Worm (Caenorhabditis elegans): Measurements from ENCODE around the gene Y2H9A.4.

Y2H9A.4 gene

ce11 chrV:13462974-13463373, 17.3 kb downstream of the Y2H9A.4 start, which contains the start of gene frm-10 (continued):
- TF ChIP-seq nhr-120 (GFP tag; IDR thresholded peaks at IDR 0.05) (no peak), K11D2.4 (GFP tag; IDR thresholded peaks at IDR 0.05) (peak; percentile 34; the same call in 1 of the 2 replicates), xnd-1 (tag; optimal IDR thresholded peaks at IDR 0.05) (no peak), tlf-1 (GFP tag; optimal IDR thresholded peaks at IDR 0.05) (no peak), ceh-40 (GFP tag; IDR thresholded peaks at IDR 0.05) (no peak), tbp1 (GFP tag; optimal IDR thresholded peaks at IDR 0.05) (no peak), Y95B8A.8 (GFP tag; IDR thresholded peaks at IDR 0.05) (no peak), cebp-2 (GFP tag; IDR thresholded peaks at IDR 0.05) (no peak), dpff-1 (tag; optimal IDR thresholded peaks at IDR 0.05) (no peak), hlh-26 (GFP tag; conservative IDR thresholded peaks at IDR 0.05) (no peak), lin-35 (GFP tag; optimal IDR thresholded peaks at IDR 0.05) (no peak), bed-1 (GFP tag; IDR thresholded peaks at IDR 0.05) (no peak), B0019.2 (GFP tag; conservative IDR thresholded peaks at IDR 0.05) (no peak), F37B4.10 (GFP tag; IDR thresholded peaks at IDR 0.05) (no peak), Y53F4B.3 (GFP tag; IDR thresholded peaks at IDR 0.05) (no peak), ztf-26 (tag; optimal IDR thresholded peaks at IDR 0.05) (no peak), egrh-3 (GFP tag; IDR thresholded peaks at IDR 0.05) (no peak), mes-4 (tag; optimal IDR thresholded peaks at IDR 0.05) (no peak), lsy-27 (tag; optimal IDR thresholded peaks at IDR 0.05; ENCODE audit: borderline replicate concordance, insufficient read depth) (no peak), nfyb-1 (GFP tag; IDR thresholded peaks at IDR 0.05) (peak; percentile 74; the same call in 1 of the 2 replicates), tbx-9 (tag; optimal IDR thresholded peaks at IDR 0.05; ENCODE audit: borderline replicate concordance) (no peak), fkh-3 (tag; optimal IDR thresholded peaks at IDR 0.05) (no peak), atf-7 (tag; optimal IDR thresholded peaks at IDR 0.05) (peak; percentile 84), lin-26 (GFP tag; IDR thresholded peaks at IDR 0.05) (no peak), hmg-20 (GFP tag; IDR thresholded peaks at IDR 0.05) (no peak), bed-2 (GFP tag; IDR thresholded peaks at IDR 0.05) (no peak), die-1 (tag; optimal IDR thresholded peaks at IDR 0.05) (no peak), lin-40 (tag; optimal IDR thresholded peaks at IDR 0.05) (peak; percentile 69), egl-44 (GFP tag; IDR thresholded peaks at IDR 0.05) (peak; percentile 68; the same call in 1 of the 2 replicates), ccch-3 (GFP tag; optimal IDR thresholded peaks at IDR 0.05) (no peak), madf-8 (GFP tag; conservative IDR thresholded peaks at IDR 0.05) (no peak), sptf-2 (GFP tag; optimal IDR thresholded peaks at IDR 0.05) (no peak), mxl-1 (tag; optimal IDR thresholded peaks at IDR 0.05) (no peak), F55B11.4 (tag; optimal IDR thresholded peaks at IDR 0.05; ENCODE audit: borderline replicate concordance, insufficient read depth) (no peak), ama-1 (optimal IDR thresholded peaks at IDR 0.05) (no peak), ama-1 (GFP tag; optimal IDR thresholded peaks at IDR 0.05) (no peak), attf-6 (GFP tag; IDR thresholded peaks at IDR 0.05) (no peak), hsf-1 (GFP tag; IDR thresholded peaks at IDR 0.05) (no peak), ztf-3 (GFP tag; optimal IDR thresholded peaks at IDR 0.05) (no peak), attf-3 (GFP tag; conservative IDR thresholded peaks at IDR 0.05) (0 out of 2 replicates have a peak, but pooled peaks have one; percentile 34), Y56A3A.18 (GFP tag; IDR thresholded peaks at IDR 0.05) (no peak), snpc-3.4 (tag; optimal IDR thresholded peaks at IDR 0.05) (no peak), mcd-1 (GFP tag; IDR thresholded peaks at IDR 0.05) (no peak; the same call in 1 of the 2 replicates), F39B2.1 (GFP tag; IDR thresholded peaks at IDR 0.05) (no peak), C17E4.6 (GFP tag; IDR thresholded peaks at IDR 0.05) (no peak), ceh-91 (GFP tag; IDR thresholded peaks at IDR 0.05) (no peak), nfya-1 (tag; optimal IDR thresholded peaks at IDR 0.05; ENCODE audit: borderline replicate concordance, insufficient read depth) (no peak), let-607 (tag; optimal IDR thresholded peaks at IDR 0.05) (peak; percentile 40 to 79), aptf-2 (GFP tag; conservative IDR thresholded peaks at IDR 0.05) (no peak), ceh-27 (GFP tag; optimal IDR thresholded peaks at IDR 0.05) (peak; percentile 21)
